Fruit fly (Drosophila melanogaster): ENCODE measurements around the gene dre4.

Gene dre4

DNA sequence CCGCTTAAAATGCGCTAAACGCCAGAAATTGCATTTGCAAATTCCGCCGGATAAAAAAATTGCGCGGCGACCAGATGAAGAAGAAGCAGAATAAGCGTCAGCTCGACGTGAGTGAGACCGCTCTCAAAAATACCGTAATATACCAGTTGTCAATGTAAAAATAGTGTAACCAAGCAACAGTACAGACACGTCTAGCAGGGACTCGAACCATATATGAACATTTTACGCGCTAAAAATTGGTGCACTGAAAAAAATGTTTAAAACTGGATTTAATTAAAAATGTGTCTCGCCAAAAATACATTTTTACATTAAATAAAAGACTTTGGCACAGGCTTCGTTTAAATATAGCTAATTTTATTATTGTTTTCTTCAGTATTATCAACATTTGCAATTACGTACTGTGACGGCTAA, at the start of gene dre4:
Gene dre4 (minus strand): TSS at position 98 of the 411 bp plus-strand sequence.
- TF ChIP-seq Pif1B (GFP tag; optimal IDR thresholded peaks at IDR 0.05) (no peak), Snoo (tag; optimal IDR thresholded peaks at IDR 0.05) (peak; percentile 66), rn (GFP tag; IDR thresholded peaks at IDR 0.05) (peak; percentile 41; the same call in 1 of the 2 replicates), CG32121 (GFP tag; IDR thresholded peaks at IDR 0.05) (no peak; the same call in 1 of the 2 replicates), CG8301 (tag; optimal IDR thresholded peaks at IDR 0.05) (peak; percentile 71), D1 (tag; optimal IDR thresholded peaks at IDR 0.05) (no peak), CG34367 (tag; optimal IDR thresholded peaks at IDR 0.05) (peak; percentile 48), Pif1A (GFP tag; optimal IDR thresholded peaks at IDR 0.05) (no peak), CG13204 (GFP tag; optimal IDR thresholded peaks at IDR 0.05) (no peak), CG15710 (tag; optimal IDR thresholded peaks at IDR 0.05) (peak; percentile 47), CG4496 (GFP tag; IDR thresholded peaks at IDR 0.05) (peak; percentile 60), CG17806 (tag; optimal IDR thresholded peaks at IDR 0.05) (peak; percentile 67), CG14655 (GFP tag; optimal IDR thresholded peaks at IDR 0.05) (no peak), CG12605 (GFP tag; IDR thresholded peaks at IDR 0.05) (peak; percentile 61), gl (tag; optimal IDR thresholded peaks at IDR 0.05) (no peak), CG10348 (GFP tag; IDR thresholded peaks at IDR 0.05) (no peak), fd96Ca (GFP tag; IDR thresholded peaks at IDR 0.05) (0 out of 3 replicates have a peak, but pooled peaks have one; percentile 17), Ets98B (GFP tag; IDR thresholded peaks at IDR 0.05) (peak; percentile 62), CG9948 (tag; optimal IDR thresholded peaks at IDR 0.05) (peak; percentile 51), CG8159 (tag; optimal IDR thresholded peaks at IDR 0.05) (peak; percentile 65), EcR (GFP tag; optimal IDR thresholded peaks at IDR 0.05) (peak; percentile 68)

dm6 chr3L:1920943-1921342, 44.8 kb upstream of the dre4 start, which contains the start of gene Dbx:
Dbx (plus strand) TSS chr3L:1921307.
- TF ChIP-seq CG34367 (tag; optimal IDR thresholded peaks at IDR 0.05) (no peak), Pif1B (GFP tag; optimal IDR thresholded peaks at IDR 0.05) (no peak)

DNA sequence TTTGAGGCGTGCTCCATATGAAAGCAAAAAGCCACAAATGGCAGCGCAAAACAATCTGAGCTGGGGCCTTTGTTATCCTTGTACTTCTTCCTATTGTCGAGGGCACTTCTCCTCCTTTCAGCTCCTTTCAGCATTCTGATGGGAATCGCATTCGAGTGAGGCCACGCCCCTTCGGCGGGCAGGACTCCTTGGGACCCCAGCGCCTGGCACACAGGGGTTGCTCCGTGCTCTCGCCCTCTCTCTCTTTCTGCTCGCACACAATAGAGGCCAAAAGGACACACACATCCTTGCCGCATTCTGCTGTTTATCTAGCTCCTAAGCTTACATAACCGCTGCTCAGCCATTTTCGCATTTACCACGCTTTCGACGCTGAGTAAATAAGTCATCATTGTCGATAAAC, 43.9 kb upstream of the dre4 start:
- TF ChIP-seq CG4496 (GFP tag; IDR thresholded peaks at IDR 0.05) (no peak), CG13204 (GFP tag; optimal IDR thresholded peaks at IDR 0.05) (no peak), CG10348 (GFP tag; IDR thresholded peaks at IDR 0.05) (no peak), gl (tag; optimal IDR thresholded peaks at IDR 0.05) (no peak), CG17806 (tag; optimal IDR thresholded peaks at IDR 0.05) (no peak), CG9948 (tag; optimal IDR thresholded peaks at IDR 0.05) (no peak), rn (GFP tag; IDR thresholded peaks at IDR 0.05) (no peak), Snoo (tag; optimal IDR thresholded peaks at IDR 0.05) (no peak), Ets98B (GFP tag; IDR thresholded peaks at IDR 0.05) (no peak), CG8159 (tag; optimal IDR thresholded peaks at IDR 0.05) (no peak), CG32121 (GFP tag; IDR thresholded peaks at IDR 0.05) (no peak), CG34367 (tag; optimal IDR thresholded peaks at IDR 0.05) (no peak), CG12605 (GFP tag; IDR thresholded peaks at IDR 0.05) (no peak), EcR (GFP tag; optimal IDR thresholded peaks at IDR 0.05) (no peak), CG8301 (tag; optimal IDR thresholded peaks at IDR 0.05) (no peak)

- TF ChIP-seq Pif1B (GFP tag; optimal IDR thresholded peaks at IDR 0.05) (no peak), CG12605 (GFP tag; IDR thresholded peaks at IDR 0.05) (no peak), CG34367 (tag; optimal IDR thresholded peaks at IDR 0.05) (no peak), Pif1A (GFP tag; optimal IDR thresholded peaks at IDR 0.05) (no peak), EcR (GFP tag; optimal IDR thresholded peaks at IDR 0.05) (no peak), rn (GFP tag; IDR thresholded peaks at IDR 0.05) (no peak), CG13204 (GFP tag; optimal IDR thresholded peaks at IDR 0.05) (no peak), CG17806 (tag; optimal IDR thresholded peaks at IDR 0.05) (no peak), CG10348 (GFP tag; IDR thresholded peaks at IDR 0.05) (no peak), CG32121 (GFP tag; IDR thresholded peaks at IDR 0.05) (no peak)
Measured at dm6 chr3L:1916617-1917016, 40.5 kb upstream of the dre4 start.

DNA sequence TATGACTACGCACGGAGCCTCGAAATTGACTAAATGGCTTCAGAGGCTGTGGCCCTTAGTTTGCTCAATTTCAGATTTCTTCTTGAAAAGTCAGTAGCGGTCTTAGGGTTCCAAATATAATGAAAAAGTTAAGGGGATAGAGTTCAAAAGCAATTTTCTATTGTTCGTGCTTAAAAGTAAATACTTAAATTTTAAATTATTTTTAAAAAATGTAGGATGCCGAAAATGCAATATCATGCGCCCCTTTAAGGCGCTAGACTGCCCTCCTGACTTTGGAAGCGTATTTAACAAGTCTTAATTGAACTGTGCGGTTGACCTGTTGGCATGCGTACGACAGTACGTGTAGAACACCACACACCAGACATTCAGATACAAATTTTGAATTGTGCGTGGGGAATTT, 38.6 kb upstream of the dre4 start:
- no peak for TF ChIP-seq CG9948 (tag; optimal IDR thresholded peaks at IDR 0.05)
- TF ChIP-seq fd96Ca (GFP tag; IDR thresholded peaks at IDR 0.05) = no peak
- TF ChIP-seq CG4496 (GFP tag; IDR thresholded peaks at IDR 0.05) = no peak
- TF ChIP-seq CG17806 (tag; optimal IDR thresholded peaks at IDR 0.05) = no peak
- no peak for TF ChIP-seq CG8301 (tag; optimal IDR thresholded peaks at IDR 0.05)
- TF ChIP-seq CG15710 (tag; optimal IDR thresholded peaks at IDR 0.05) = no peak
- no peak for TF ChIP-seq CG32121 (GFP tag; IDR thresholded peaks at IDR 0.05)
- TF ChIP-seq Snoo (tag; optimal IDR thresholded peaks at IDR 0.05) = no peak
- TF ChIP-seq CG13204 (GFP tag; optimal IDR thresholded peaks at IDR 0.05) = no peak
- no peak for TF ChIP-seq CG10348 (GFP tag; IDR thresholded peaks at IDR 0.05)
- no peak for TF ChIP-seq Ets98B (GFP tag; IDR thresholded peaks at IDR 0.05)
- no peak for TF ChIP-seq gl (tag; optimal IDR thresholded peaks at IDR 0.05)

- no peak for TF ChIP-seq Ets98B (GFP tag; IDR thresholded peaks at IDR 0.05)
- TF ChIP-seq CG13204 (GFP tag; optimal IDR thresholded peaks at IDR 0.05) = peak; percentile 7
Measured at dm6 chr3L:1910107-1910506, 34.0 kb upstream of the dre4 start, which contains the start of gene dsb. dsb (minus strand) TSS chr3L:1910197.

DNA sequence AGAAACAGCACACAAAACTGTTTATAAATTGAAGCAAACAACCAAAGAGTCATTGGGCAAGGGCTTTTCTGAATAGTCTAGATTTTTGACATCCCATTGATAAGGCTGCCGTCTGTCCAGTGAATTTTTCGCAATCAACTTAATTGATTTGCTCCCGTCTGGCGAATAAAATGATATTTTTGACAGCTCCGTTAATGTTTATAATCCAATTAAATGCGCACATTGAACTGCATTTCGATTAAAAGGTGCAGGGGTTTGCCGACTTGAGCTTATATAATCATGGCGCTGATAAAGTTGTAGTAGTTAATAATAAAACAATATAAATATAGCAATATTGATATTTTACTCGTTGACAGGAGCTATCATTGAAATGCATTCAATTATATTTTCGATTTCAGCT, 32.9 kb upstream of the dre4 start:
- TF ChIP-seq EcR (GFP tag; optimal IDR thresholded peaks at IDR 0.05) (no peak), CG8301 (tag; optimal IDR thresholded peaks at IDR 0.05) (no peak), Snoo (tag; optimal IDR thresholded peaks at IDR 0.05) (no peak), CG4496 (GFP tag; IDR thresholded peaks at IDR 0.05) (no peak)
